Worm (Caenorhabditis elegans) whole organism, early embryonic: ENCODE measurements around the gene ckb-2.
A peak's percentile ranks its signal among the peaks of the same experiment; 100 is the strongest.

Source experiments
- F13C5.2 ChIP-seq: sonication (generic microtip); optimal IDR thresholded peaks from 2 replicates; lab custom pipeline; 2017; ENCODE audit warnings: mild to moderate bottlenecking, missing genetic modification characterization, inconsistent platforms, missing compliant biosample characterization
- ceh-36 ChIP-seq: sonication (generic microtip); optimal IDR thresholded peaks from 2 replicates; lab custom pipeline; 2016; ENCODE audit warnings: missing genetic modification characterization, inconsistent platforms, missing compliant biosample characterization
- ets-7 ChIP-seq: sonication (generic microtip); optimal IDR thresholded peaks from 2 replicates; lab custom pipeline; 2016; ENCODE audit warnings: missing genotype, missing genetic modification characterization, missing compliant biosample characterization
- flt-1 ChIP-seq: fragments of 200-800 bp; sonication (Bioruptor generic); IDR thresholded peaks from 2 replicates; pipeline ENCODE4 v1.3.6; 2022; ENCODE audit warnings: missing genetic modification characterization, missing compliant biosample characterization
- hmg-4 ChIP-seq: fragments of 200-800 bp; sonication (Bioruptor generic); optimal IDR thresholded peaks from 2 replicates; lab custom pipeline; 2018; ENCODE audit warnings: mild to moderate bottlenecking, missing genetic modification characterization, missing compliant biosample characterization
- hnd-1 ChIP-seq: sonication (generic microtip); optimal IDR thresholded peaks from 2 replicates; lab custom pipeline; 2016; ENCODE audit warnings: missing genetic modification characterization, missing compliant biosample characterization
- scrt-1 ChIP-seq: fragments of 200-800 bp; sonication (Bioruptor generic); IDR thresholded peaks from 2 replicates; pipeline ENCODE4 v1.3.6; 2022; ENCODE audit warnings: missing genetic modification characterization, missing compliant biosample characterization
- tbx-11 ChIP-seq: fragments of 200-800 bp; sonication (Bioruptor generic); IDR thresholded peaks from 2 replicates; pipeline ENCODE4 v1.3.6; 2022; ENCODE audit warnings: missing genetic modification characterization, missing compliant biosample characterization

The ckb-2 gene

ce11 chrIII:4419117-4419978 lies 51.6 kb downstream of the ckb-2 start, which contains the start of the genes R07E5.7 and cku-80:
Gene R07E5.7, minus strand, starts transcription at chrIII:4419167.
Gene cku-80, plus strand, starts transcription at chrIII:4419848.
- TF ChIP-seq flt-1 (0 out of 2 replicates have a peak, but pooled peaks have one; percentile 17), F13C5.2 (peak; percentile 61), ceh-36 (tag; lab: Kevin White, UChicago) (no peak), ets-7 (no peak), hnd-1 (tag; lab: Kevin White, UChicago) (no peak), tbx-11 (GFP tag; lab: Robert Waterston, UW) (0 out of 2 replicates have a peak, but pooled peaks have one; percentile 44), hmg-4 (GFP tag; lab: Kevin White, UChicago) (no peak), scrt-1 (GFP tag; lab: Robert Waterston, UW) (no peak)
